Worm (Caenorhabditis elegans) whole organism, L4/young adult: Measurements from ENCODE around the gene Y43H11AL.1.

ENCODE experiments used
- dao-5 ChIP-seq: sonication (generic microtip); optimal IDR thresholded peaks from 2 replicates; lab custom pipeline; 2016; ENCODE audit warnings: missing genotype, missing genetic modification characterization, moderate library complexity, missing compliant biosample characterization
- him-1 ChIP-seq: sonication (generic microtip); optimal IDR thresholded peaks from 2 replicates; lab custom pipeline; 2016; ENCODE audit warnings: missing genotype, missing genetic modification reagents, missing genetic modification characterization, missing compliant biosample characterization

DNA sequence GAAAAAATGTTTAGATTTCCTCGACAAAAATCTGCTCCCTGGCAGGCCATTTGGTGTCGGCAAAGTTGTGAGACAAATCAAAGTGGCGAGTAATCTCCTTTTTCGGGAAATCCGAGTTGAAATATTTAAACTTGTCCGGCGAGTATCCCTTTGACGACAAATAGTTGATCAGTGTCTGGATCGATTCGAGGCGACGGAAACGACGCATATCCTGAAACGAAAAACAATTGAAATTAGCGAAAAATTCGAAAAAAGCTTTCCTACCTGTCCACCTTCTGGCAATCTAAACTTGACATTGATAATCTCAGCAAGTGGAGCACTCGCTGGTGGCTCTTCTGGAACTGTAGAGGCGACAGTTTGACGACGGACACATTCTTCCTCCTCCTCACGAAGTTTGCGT lies 15.2 kb downstream of the Y43H11AL.1 start:
- no peak for TF ChIP-seq dao-5
- TF ChIP-seq him-1 (tag; lab: Kevin White, UChicago), result no peak
